Fruit fly (Drosophila melanogaster): Measurements from ENCODE around the gene CG14151.

CG14151 gene

DNA sequence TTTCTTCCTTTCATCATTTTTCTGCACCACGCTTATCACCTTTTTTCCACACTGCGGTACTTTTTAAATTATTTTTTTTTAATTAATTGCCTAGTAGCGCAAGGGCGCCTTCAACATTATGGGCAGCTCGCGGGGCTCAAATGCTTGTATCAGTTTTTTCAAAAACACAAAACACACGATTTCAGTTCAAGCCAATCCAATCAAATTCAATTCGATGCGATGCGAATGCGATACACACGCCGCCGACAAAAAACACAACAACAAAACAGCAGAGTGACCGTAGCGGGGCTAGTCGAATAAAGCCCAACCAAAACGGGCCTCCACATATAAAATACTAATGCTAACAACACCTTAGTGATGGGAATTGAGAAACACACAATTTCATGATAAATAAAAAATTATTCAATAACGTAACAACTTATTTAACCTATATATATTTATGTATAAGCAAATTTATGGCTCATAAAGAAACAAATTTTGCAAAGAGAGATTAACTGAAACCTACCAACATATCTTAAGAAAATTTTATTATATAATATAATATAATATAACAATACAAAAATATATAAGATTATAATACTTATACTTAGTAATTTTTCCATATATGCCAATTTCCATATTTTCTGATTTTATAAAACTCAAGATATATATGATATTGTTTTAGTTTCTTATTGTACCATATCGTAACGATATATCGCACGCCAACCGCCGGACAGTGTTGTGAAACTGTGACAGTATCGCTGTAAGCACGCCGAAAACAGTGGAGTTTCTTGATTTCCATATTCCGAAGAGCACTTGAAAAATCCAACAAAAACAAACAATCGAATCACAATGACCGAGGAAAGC lies 32.7 kb upstream of the CG14151 start, which contains the start of the genes CG32066 and CG8003 (continued):
- TF ChIP-seq CG3726 (GFP tag; IDR thresholded peaks at IDR 0.05) (no peak), CG12769 (tag; optimal IDR thresholded peaks at IDR 0.05) (peak; percentile 8), ems (GFP tag; optimal IDR thresholded peaks at IDR 0.05) (no peak), CG6791 (GFP tag; IDR thresholded peaks at IDR 0.05; ENCODE audit: partially characterized antibody) (no peak; the same call in 2 of the 3 replicates), CG17912 (GFP tag; optimal IDR thresholded peaks at IDR 0.05) (no peak), gfzf (GFP tag; optimal IDR thresholded peaks at IDR 0.05) (peak; percentile 72), cas (GFP tag; IDR thresholded peaks at IDR 0.05) (0 out of 2 replicates have a peak, but pooled peaks have one; percentile 16), en (GFP tag; optimal IDR thresholded peaks at IDR 0.05) (no peak), CG2678 (tag; optimal IDR thresholded peaks at IDR 0.05) (peak; percentile 63), Ravus (GFP tag; IDR thresholded peaks at IDR 0.05) (no peak), CG6272 (GFP tag; IDR thresholded peaks at IDR 0.05) (no peak; the same call in 1 of the 2 replicates), CG10979 (tag; optimal IDR thresholded peaks at IDR 0.05) (no peak), pros (GFP tag; optimal IDR thresholded peaks at IDR 0.05) (no peak), ci (GFP tag; IDR thresholded peaks at IDR 0.05) (peak; percentile 62; the same call in 2 of the 3 replicates), CG17361 (GFP tag; IDR thresholded peaks at IDR 0.05) (peak; percentile 66), grau (tag; optimal IDR thresholded peaks at IDR 0.05) (peak; percentile 60), ro (GFP tag; IDR thresholded peaks at IDR 0.05) (no peak), Hey (tag; optimal IDR thresholded peaks at IDR 0.05) (no peak), Atf-2 (GFP tag; optimal IDR thresholded peaks at IDR 0.05) (no peak), Six4 (GFP tag; optimal IDR thresholded peaks at IDR 0.05) (no peak), CG16863 (GFP tag; optimal IDR thresholded peaks at IDR 0.05) (no peak), unc-4 (GFP tag; IDR thresholded peaks at IDR 0.05; ENCODE audit: partially characterized antibody) (peak; percentile 83), BtbVII (GFP tag; optimal IDR thresholded peaks at IDR 0.05) (peak; percentile 68), insv (GFP tag; optimal IDR thresholded peaks at IDR 0.05) (no peak), p53 (GFP tag; optimal IDR thresholded peaks at IDR 0.05) (no peak), oc (tag; optimal IDR thresholded peaks at IDR 0.05) (peak; percentile 56), Oaz (GFP tag; IDR thresholded peaks at IDR 0.05) (no peak), CG4617 (GFP tag; optimal IDR thresholded peaks at IDR 0.05; ENCODE audit: borderline replicate concordance) (peak; percentile 10), CG12219 (GFP tag; optimal IDR thresholded peaks at IDR 0.05) (no peak), CG4707 (GFP tag; optimal IDR thresholded peaks at IDR 0.05) (peak; percentile 53), Vsx1 (GFP tag; optimal IDR thresholded peaks at IDR 0.05) (no peak), CG3281 (GFP tag; optimal IDR thresholded peaks at IDR 0.05) (peak; percentile 43), Deaf1 (tag; optimal IDR thresholded peaks at IDR 0.05) (no peak), sima (GFP tag; optimal IDR thresholded peaks at IDR 0.05) (no peak), Dfd (GFP tag; optimal IDR thresholded peaks at IDR 0.05) (no peak), Hmx (GFP tag; optimal IDR thresholded peaks at IDR 0.05) (no peak), prd (optimal IDR thresholded peaks at IDR 0.05) (no peak), prd (GFP tag; IDR thresholded peaks at IDR 0.05) (no peak; the same call in 2 of the 3 replicates), zfh1 (GFP tag; IDR thresholded peaks at IDR 0.05) (peak; percentile 51; the same call in 2 of the 3 replicates), CG7786 (GFP tag; optimal IDR thresholded peaks at IDR 0.05) (no peak), CG6813 (GFP tag; optimal IDR thresholded peaks at IDR 0.05) (peak; percentile 9), CG12104 (GFP tag; optimal IDR thresholded peaks at IDR 0.05) (no peak), dmrt11E (tag; optimal IDR thresholded peaks at IDR 0.05) (peak; percentile 48), Bgb (GFP tag; IDR thresholded peaks at IDR 0.05; ENCODE audit: partially characterized antibody) (peak; percentile 91), pfk (GFP tag; optimal IDR thresholded peaks at IDR 0.05) (no peak), ato (GFP tag; IDR thresholded peaks at IDR 0.05; ENCODE audit: partially characterized antibody) (peak; percentile 80), Hr51 (GFP tag; optimal IDR thresholded peaks at IDR 0.05) (peak in 1 of 2 experiments; percentile 53), Tbp (GFP tag; optimal IDR thresholded peaks at IDR 0.05) (no peak), chn (GFP tag; optimal IDR thresholded peaks at IDR 0.05) (no peak)
